Fruit fly (Drosophila melanogaster) whole organism, embryonic: ENCODE measurements around the gene Shmt.

ENCODE experiments used
- Adf1 ChIP-seq: fragments of 200-800 bp; sonication (Bioruptor generic); IDR thresholded peaks from 2 replicates; pipeline ENCODE4 v1.3.6; 2022; ENCODE audit warnings: missing biosample characterization, missing genetic modification characterization
- BtbVII ChIP-seq: fragments of 200-800 bp; sonication (Bioruptor generic); optimal IDR thresholded peaks from 3 replicates; lab custom pipeline; 2017; ENCODE audit warnings: missing biosample characterization, mild to moderate bottlenecking, missing genetic modification characterization
- CG10209 ChIP-seq: fragments of 200-800 bp; sonication (Bioruptor generic); optimal IDR thresholded peaks from 3 replicates; lab custom pipeline; 2017; ENCODE audit warnings: missing biosample characterization, mild to moderate bottlenecking, missing genetic modification characterization, missing genetic modification reagents
- CG10543 ChIP-seq: fragments of 200-800 bp; sonication (Bioruptor generic); optimal IDR thresholded peaks from 3 replicates; lab custom pipeline; 2017; ENCODE audit warnings: missing biosample characterization, mild to moderate bottlenecking, missing genetic modification characterization, moderate library complexity
- CG11504 ChIP-seq: fragments of 200-800 bp; sonication (Bioruptor generic); optimal IDR thresholded peaks from 3 replicates; lab custom pipeline; 2019; ENCODE audit warnings: missing biosample characterization, mild to moderate bottlenecking, missing genetic modification characterization, moderate library complexity
- CG13296 ChIP-seq: fragments of 200-800 bp; sonication (Bioruptor generic); optimal IDR thresholded peaks from 3 replicates; lab custom pipeline; 2018; ENCODE audit warnings: missing biosample characterization, mild to moderate bottlenecking, missing genetic modification characterization
- CG15514 ChIP-seq: fragments of 200-800 bp; sonication (Bioruptor generic); optimal IDR thresholded peaks from 3 replicates; lab custom pipeline; 2017; ENCODE audit warnings: missing biosample characterization, missing genetic modification characterization, mild to moderate bottlenecking, moderate library complexity, missing genetic modification reagents
- CG16813 ChIP-seq: fragments of 200-800 bp; sonication (Bioruptor generic); IDR thresholded peaks from 3 replicates; pipeline ENCODE4 v1.3.6; 2022; ENCODE audit warnings: missing biosample characterization, missing genetic modification characterization; ENCODE audit not compliant: partially characterized antibody
- CG17385 ChIP-seq: fragments of 200-800 bp; sonication (Bioruptor generic); optimal IDR thresholded peaks from 3 replicates; lab custom pipeline; 2018; ENCODE audit warnings: missing biosample characterization, mild to moderate bottlenecking, missing genetic modification characterization
- CG31224 ChIP-seq: fragments of 200-800 bp; sonication (Bioruptor generic); IDR thresholded peaks from 2 replicates; pipeline ENCODE4 v1.3.6; 2022; ENCODE audit warnings: missing biosample characterization, missing genetic modification characterization
- CG3281 ChIP-seq: fragments of 200-800 bp; sonication (Bioruptor generic); optimal IDR thresholded peaks from 3 replicates; lab custom pipeline; 2017; ENCODE audit warnings: missing biosample characterization, mild to moderate bottlenecking, missing genetic modification characterization
- CG3995 ChIP-seq: fragments of 200-800 bp; sonication (Bioruptor generic); optimal IDR thresholded peaks from 3 replicates; lab custom pipeline; 2016; ENCODE audit warnings: missing biosample characterization, missing genetic modification characterization
- CG4707 ChIP-seq: fragments of 200-800 bp; sonication (Bioruptor generic); optimal IDR thresholded peaks from 2 replicates; lab custom pipeline; 2018; ENCODE audit warnings: missing biosample characterization, mild to moderate bottlenecking, missing genetic modification characterization, moderate library complexity
- CG5245 ChIP-seq: fragments of 200-800 bp; sonication (Bioruptor generic); optimal IDR thresholded peaks from 3 replicates; lab custom pipeline; 2016; ENCODE audit warnings: missing biosample characterization, missing genetic modification characterization
- CG7839 ChIP-seq: fragments of 200-800 bp; sonication (Bioruptor generic); optimal IDR thresholded peaks from 3 replicates; lab custom pipeline; 2018; ENCODE audit warnings: missing biosample characterization, mild to moderate bottlenecking, missing genetic modification characterization, moderate library complexity
- CG8944 ChIP-seq: fragments of 200-800 bp; sonication (Bioruptor generic); optimal IDR thresholded peaks from 3 replicates; lab custom pipeline; 2016; ENCODE audit warnings: missing biosample characterization, missing genetic modification characterization
- CrebB ChIP-seq: fragments of 200-800 bp; sonication (Bioruptor generic); optimal IDR thresholded peaks from 3 replicates; lab custom pipeline; 2018; ENCODE audit warnings: missing biosample characterization, mild to moderate bottlenecking, missing genetic modification characterization
- Dek ChIP-seq: fragments of 200-800 bp; sonication (Bioruptor generic); optimal IDR thresholded peaks from 3 replicates; lab custom pipeline; 2019; ENCODE audit warnings: missing biosample characterization, mild to moderate bottlenecking, missing genetic modification characterization, moderate library complexity
- E2f1 ChIP-seq: fragments of 200-800 bp; sonication (Bioruptor generic); IDR thresholded peaks from 2 replicates; pipeline ENCODE4 v1.3.6; 2022; ENCODE audit warnings: missing biosample characterization, missing genetic modification characterization
- Ets65A ChIP-seq: fragments of 200-800 bp; sonication (Bioruptor generic); peaks from one replicate; lab custom pipeline; 2016; ENCODE audit warnings: missing biosample characterization, missing genetic modification characterization
- Gug ChIP-seq: fragments of 200-800 bp; sonication (Bioruptor generic); IDR thresholded peaks from 4 replicates; pipeline ENCODE4 v1.3.6; 2022; ENCODE audit warnings: missing biosample characterization, missing genetic modification characterization
- H15 ChIP-seq: fragments of 200-800 bp; sonication (Bioruptor generic); IDR thresholded peaks from 3 replicates; pipeline ENCODE4 v1.3.6; 2022; ENCODE audit warnings: missing biosample characterization, missing genetic modification characterization
- Hsf ChIP-seq: fragments of 200-800 bp; sonication (Bioruptor generic); optimal IDR thresholded peaks from 3 replicates; lab custom pipeline; 2016; ENCODE audit warnings: missing biosample characterization, missing genetic modification characterization
- Max ChIP-seq: fragments of 200-800 bp; sonication (Bioruptor generic); optimal IDR thresholded peaks from 2 replicates; lab custom pipeline; 2016; ENCODE audit warnings: missing biosample characterization, mild to moderate bottlenecking, missing genetic modification characterization
- Meics ChIP-seq: fragments of 200-800 bp; sonication (Bioruptor generic); optimal IDR thresholded peaks from 2 replicates; lab custom pipeline; 2017; ENCODE audit warnings: missing biosample characterization, mild to moderate bottlenecking, missing genetic modification characterization
- Myb ChIP-seq: fragments of 200-800 bp; sonication (Bioruptor generic); optimal IDR thresholded peaks from 2 replicates; lab custom pipeline; 2016; ENCODE audit warnings: missing biosample characterization, missing genetic modification characterization
- NC2β ChIP-seq: fragments of 200-800 bp; sonication (Bioruptor generic); optimal IDR thresholded peaks from 2 replicates; lab custom pipeline; 2016; ENCODE audit warnings: missing biosample characterization, missing genetic modification characterization
- Opbp ChIP-seq: fragments of 200-800 bp; sonication (Bioruptor generic); IDR thresholded peaks from 3 replicates; pipeline ENCODE4 v1.3.6; 2022; ENCODE audit warnings: missing biosample characterization, missing genetic modification characterization; ENCODE audit not compliant: partially characterized antibody
- Rfx ChIP-seq: fragments of 200-800 bp; sonication (Bioruptor generic); IDR thresholded peaks from 2 replicates; pipeline ENCODE4 v1.3.6; 2022; ENCODE audit warnings: missing biosample characterization, missing genetic modification characterization
- Taf1 ChIP-seq: fragments of 200-800 bp; sonication (Bioruptor generic); IDR thresholded peaks from 2 replicates; pipeline ENCODE4 v1.3.6; 2022; ENCODE audit warnings: missing biosample characterization, missing genetic modification characterization
- bab2 ChIP-seq: fragments of 200-800 bp; sonication (Bioruptor generic); optimal IDR thresholded peaks from 2 replicates; lab custom pipeline; 2016; ENCODE audit warnings: missing biosample characterization, missing genetic modification characterization
- caup ChIP-seq: fragments of 200-800 bp; sonication (Bioruptor generic); optimal IDR thresholded peaks from 3 replicates; lab custom pipeline; 2017; ENCODE audit warnings: missing biosample characterization, mild to moderate bottlenecking, missing genetic modification characterization, moderate library complexity; ENCODE audit not compliant: severe bottlenecking
- chinmo ChIP-seq: fragments of 200-800 bp; sonication (Bioruptor generic); IDR thresholded peaks from 4 replicates; pipeline ENCODE4 v1.3.6; 2022; ENCODE audit warnings: missing biosample characterization, missing genetic modification characterization; ENCODE audit not compliant: partially characterized antibody
- crol ChIP-seq: fragments of 200-800 bp; sonication (Bioruptor generic); IDR thresholded peaks from 2 replicates; pipeline ENCODE4 v1.3.6; 2022; ENCODE audit warnings: missing biosample characterization, missing genetic modification characterization
- dysf ChIP-seq: fragments of 200-800 bp; sonication (Bioruptor generic); IDR thresholded peaks from 3 replicates; pipeline ENCODE4 v1.3.6; 2022; ENCODE audit warnings: missing biosample characterization, missing genetic modification characterization
- ems ChIP-seq: fragments of 200-800 bp; sonication (Bioruptor generic); optimal IDR thresholded peaks from 3 replicates; lab custom pipeline; 2016; ENCODE audit warnings: missing biosample characterization, missing genetic modification characterization
- esg ChIP-seq: fragments of 200-800 bp; sonication (Bioruptor generic); conservative IDR thresholded peaks from 2 replicates; pipeline ENCODE4 v1.3.6; 2022; ENCODE audit warnings: missing biosample characterization, missing genetic modification characterization
- gcm ChIP-seq: fragments of 200-800 bp; sonication (Bioruptor generic); optimal IDR thresholded peaks from 2 replicates; lab custom pipeline; 2019; ENCODE audit warnings: missing biosample characterization, mild to moderate bottlenecking, missing genetic modification characterization, moderate library complexity
- her ChIP-seq: fragments of 200-800 bp; sonication (Bioruptor generic); optimal IDR thresholded peaks from 2 replicates; lab custom pipeline; 2016; ENCODE audit warnings: missing biosample characterization, missing genetic modification characterization
- jing ChIP-seq: fragments of 200-800 bp; sonication (Bioruptor generic); optimal IDR thresholded peaks from 2 replicates; lab custom pipeline; 2018; ENCODE audit warnings: missing biosample characterization, mild to moderate bottlenecking, missing genetic modification characterization
- luna ChIP-seq: fragments of 200-800 bp; sonication (Bioruptor generic); optimal IDR thresholded peaks from 2 replicates; lab custom pipeline; 2016; ENCODE audit warnings: missing biosample characterization, missing genetic modification characterization
- maf-S ChIP-seq: fragments of 200-800 bp; sonication (Bioruptor generic); optimal IDR thresholded peaks from 2 replicates; lab custom pipeline; 2016; ENCODE audit warnings: missing biosample characterization, missing genetic modification characterization
- mld ChIP-seq: fragments of 200-800 bp; sonication (Bioruptor generic); IDR thresholded peaks from 3 replicates; pipeline ENCODE4 v1.3.6; 2022; ENCODE audit warnings: missing biosample characterization, missing genetic modification characterization; ENCODE audit not compliant: partially characterized antibody
- sd ChIP-seq: fragments of 200-800 bp; sonication (Bioruptor generic); optimal IDR thresholded peaks from 3 replicates; lab custom pipeline; 2018; ENCODE audit warnings: missing biosample characterization, mild to moderate bottlenecking, missing genetic modification characterization, moderate library complexity
- sens ChIP-seq: fragments of 200-800 bp; sonication (Bioruptor generic); peaks from one replicate; lab custom pipeline; 2016; ENCODE audit warnings: missing biosample characterization, missing genetic modification characterization
- sim ChIP-seq: fragments of 200-800 bp; sonication (Bioruptor generic); IDR thresholded peaks from 2 replicates; pipeline ENCODE4 v1.3.6; 2022; ENCODE audit warnings: missing biosample characterization, missing genetic modification characterization
- so ChIP-seq: fragments of 200-800 bp; sonication (Bioruptor generic); IDR thresholded peaks from 3 replicates; pipeline ENCODE4 v1.3.6; 2022; ENCODE audit warnings: missing biosample characterization, missing genetic modification characterization
- stwl ChIP-seq: fragments of 200-800 bp; sonication (Bioruptor generic); optimal IDR thresholded peaks from 3 replicates; lab custom pipeline; 2018; ENCODE audit warnings: missing biosample characterization, mild to moderate bottlenecking, missing genetic modification characterization, moderate library complexity
- tio ChIP-seq: fragments of 200-800 bp; sonication (Bioruptor generic); optimal IDR thresholded peaks from 2 replicates; lab custom pipeline; 2017; ENCODE audit warnings: missing biosample characterization, missing genetic modification characterization, inconsistent platforms
- toy ChIP-seq: fragments of 200-800 bp; sonication (Bioruptor generic); IDR thresholded peaks from 2 replicates; pipeline ENCODE4 v1.3.6; 2022; ENCODE audit warnings: missing biosample characterization, missing genetic modification characterization
- unc-4 ChIP-seq: fragments of 200-800 bp; sonication (Bioruptor generic); IDR thresholded peaks from 2 replicates; pipeline ENCODE4 v1.3.6; 2022; ENCODE audit warnings: missing biosample characterization, missing genetic modification characterization; ENCODE audit not compliant: partially characterized antibody
- z ChIP-seq: fragments of 200-800 bp; sonication (Bioruptor generic); IDR thresholded peaks from 3 replicates; pipeline ENCODE4 v1.3.6; 2022; ENCODE audit warnings: missing biosample characterization, missing genetic modification characterization

Gene Shmt

dm6 chrX:5866095-5866494 lies 50.5 kb downstream of the Shmt start (continued):
- TF ChIP-seq CG15514 (GFP tag; lab: Kevin White, UChicago) (no peak), stwl (tag; lab: Kevin White, UChicago) (no peak), CG10543 (GFP tag; lab: Kevin White, UChicago) (no peak), caup (GFP tag; lab: Kevin White, UChicago) (no peak), CG11504 (tag; lab: Kevin White, UChicago) (peak; percentile 42), Opbp (GFP tag; lab: Robert Waterston, UW) (no peak), dysf (GFP tag; lab: Robert Waterston, UW) (no peak), Gug (GFP tag; lab: Robert Waterston, UW) (no peak), NC2β (GFP tag; lab: Kevin White, UChicago) (no peak), CG31224 (GFP tag; lab: Robert Waterston, UW) (no peak), CG5245 (GFP tag; lab: Kevin White, UChicago) (no peak), CrebB (no peak), sd (no peak), Hsf (GFP tag; lab: Kevin White, UChicago) (no peak), jing (GFP tag; lab: Kevin White, UChicago) (no peak), CG10209 (GFP tag; lab: Kevin White, UChicago) (no peak), Ets65A (GFP tag; lab: Kevin White, UChicago) (no peak), E2f1 (peak; percentile 36; the same call in 1 of the 2 replicates), Meics (GFP tag; lab: Kevin White, UChicago) (peak; percentile 13), mld (GFP tag; lab: Robert Waterston, UW) (no peak), Dek (tag; lab: Kevin White, UChicago) (no peak), Rfx (GFP tag; lab: Robert Waterston, UW) (peak; percentile 40; the same call in 1 of the 2 replicates), Myb (GFP tag; lab: Kevin White, UChicago) (peak; percentile 16), H15 (GFP tag; lab: Robert Waterston, UW) (no peak), tio (no peak), crol (GFP tag; lab: Robert Waterston, UW) (no peak), bab2 (no peak), so (GFP tag; lab: Robert Waterston, UW) (no peak), Max (GFP tag; lab: Kevin White, UChicago) (no peak), esg (no peak), CG13296 (GFP tag; lab: Kevin White, UChicago) (no peak), Taf1 (no peak), unc-4 (GFP tag; lab: Robert Waterston, UW) (no peak), CG17385 (GFP tag; lab: Kevin White, UChicago) (no peak), maf-S (GFP tag; lab: Kevin White, UChicago) (no peak), chinmo (GFP tag; lab: Robert Waterston, UW) (no peak), CG3281 (GFP tag; lab: Kevin White, UChicago) (no peak), CG16813 (GFP tag; lab: Robert Waterston, UW) (no peak), z (GFP tag; lab: Robert Waterston, UW) (no peak), Adf1 (GFP tag; lab: Robert Waterston, UW) (no peak), gcm (peak; percentile 22), sens (peak; percentile 42), her (no peak), ems (no peak), luna (no peak), CG4707 (GFP tag; lab: Kevin White, UChicago) (no peak), toy (GFP tag; lab: Robert Waterston, UW) (no peak), sim (GFP tag; lab: Robert Waterston, UW) (no peak), BtbVII (GFP tag; lab: Kevin White, UChicago) (no peak), CG7839 (tag; lab: Kevin White, UChicago) (peak; percentile 15), CG8944 (GFP tag; lab: Kevin White, UChicago) (no peak), CG3995 (GFP tag; lab: Kevin White, UChicago) (no peak)
